Fruit fly (Drosophila melanogaster): Measurements from ENCODE around the gene bwa.

Gene bwa

DNA sequence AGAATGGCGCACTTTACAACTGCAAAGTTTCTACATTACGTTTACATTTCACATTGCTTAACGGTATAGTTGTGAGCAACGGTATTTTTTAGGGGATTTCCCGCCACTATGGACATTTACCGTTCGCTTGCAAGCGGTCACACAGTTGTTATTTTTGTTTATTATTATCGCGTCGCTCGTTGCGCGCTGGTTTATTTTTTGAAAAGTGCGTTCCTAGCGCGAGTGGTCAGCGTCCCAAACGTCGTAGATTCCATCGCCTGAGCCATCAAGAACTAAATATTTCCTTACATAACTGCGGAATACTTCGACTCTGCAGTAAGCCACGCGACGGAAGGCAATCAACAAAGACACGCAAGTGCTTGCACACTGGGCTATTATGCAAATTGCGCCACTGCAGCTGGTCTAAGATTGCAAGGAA, at the start of gene bwa:
Gene bwa, plus strand, starts transcription at position 159 of the 418 bp plus-strand sequence.
- TF ChIP-seq Myc (optimal IDR thresholded peaks at IDR 0.05) (no peak), psq (optimal IDR thresholded peaks at IDR 0.05) (no peak), Sin3A (optimal IDR thresholded peaks at IDR 0.05) (no peak), h (optimal IDR thresholded peaks at IDR 0.05) (no peak), insv (optimal IDR thresholded peaks at IDR 0.05) (no peak), ttk (optimal IDR thresholded peaks at IDR 0.05) (no peak)

DNA sequence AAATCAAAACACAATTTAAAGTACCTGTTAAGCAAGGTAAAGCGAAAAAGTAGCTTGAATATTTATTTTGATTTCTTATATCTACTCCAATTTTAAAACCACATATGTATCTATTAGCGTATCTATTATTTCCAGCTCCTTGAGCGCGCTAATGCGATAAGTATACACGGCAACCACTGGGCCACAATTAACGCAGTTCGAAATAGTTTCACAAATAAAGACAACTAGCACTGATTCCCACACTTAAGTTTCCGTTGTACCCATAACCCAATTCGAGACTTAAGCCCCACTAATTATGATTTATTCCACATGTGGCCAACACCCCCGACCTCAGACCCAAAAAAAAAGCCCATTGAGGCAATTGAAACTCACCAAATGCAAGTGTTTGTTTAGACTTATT, 49.7 kb upstream of the bwa start:
- no peak for TF ChIP-seq h (optimal IDR thresholded peaks at IDR 0.05)
- TF ChIP-seq psq (optimal IDR thresholded peaks at IDR 0.05), result no peak
- no peak for TF ChIP-seq Myc (optimal IDR thresholded peaks at IDR 0.05)
- TF ChIP-seq ttk (optimal IDR thresholded peaks at IDR 0.05), result no peak
- no peak for TF ChIP-seq insv (optimal IDR thresholded peaks at IDR 0.05)
- no peak for TF ChIP-seq Sin3A (optimal IDR thresholded peaks at IDR 0.05)

DNA sequence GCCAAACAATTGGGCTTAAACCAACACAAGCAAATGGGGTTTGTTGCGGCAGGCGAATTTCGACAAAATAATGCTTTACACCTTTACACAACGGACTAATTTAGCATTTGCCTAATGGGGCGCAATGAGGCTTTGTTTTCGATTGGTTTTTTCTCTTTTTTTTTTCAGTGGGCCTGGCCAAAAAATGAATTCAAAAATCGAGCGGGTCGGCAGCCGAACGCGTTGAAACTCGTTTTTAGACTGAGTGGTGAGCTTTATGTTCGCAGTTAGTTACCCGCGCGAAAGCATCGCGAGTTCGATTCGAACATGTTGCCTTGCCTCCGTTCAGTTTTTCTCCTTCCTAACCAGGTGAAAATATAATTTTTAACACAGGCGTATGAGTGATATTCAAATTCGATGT, 49.1 kb upstream of the bwa start, which contains the start of gene CG43861:
Gene CG43861, minus strand, starts transcription at position 228 of the 400 bp plus-strand sequence.
- TF ChIP-seq psq (optimal IDR thresholded peaks at IDR 0.05), result no peak
- TF ChIP-seq Myc (optimal IDR thresholded peaks at IDR 0.05), result no peak
- TF ChIP-seq Sin3A (optimal IDR thresholded peaks at IDR 0.05), result no peak
- TF ChIP-seq h (optimal IDR thresholded peaks at IDR 0.05), result no peak
- TF ChIP-seq insv (optimal IDR thresholded peaks at IDR 0.05), result no peak

DNA sequence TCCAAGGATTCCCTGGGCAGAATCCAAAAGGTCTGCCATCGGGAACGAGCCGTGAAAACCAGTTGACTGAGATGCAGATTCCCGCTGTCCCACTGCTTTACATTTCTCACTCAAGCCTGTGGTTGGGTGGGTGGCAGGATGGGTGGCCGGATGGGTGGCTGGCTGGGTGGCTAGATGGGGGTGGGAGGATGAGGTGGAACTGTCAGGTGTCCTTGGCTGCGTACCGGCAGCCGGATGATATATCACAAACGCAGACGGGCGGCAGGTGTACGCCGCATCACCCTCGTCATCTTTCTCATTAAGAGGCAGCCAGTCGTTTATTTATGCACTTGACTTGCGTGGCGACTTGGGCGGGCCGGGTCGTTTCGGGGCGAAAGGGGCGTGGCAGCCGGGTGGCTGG, 46.1 kb upstream of the bwa start:
- TF ChIP-seq Myc (optimal IDR thresholded peaks at IDR 0.05) (no peak), insv (optimal IDR thresholded peaks at IDR 0.05) (no peak), h (optimal IDR thresholded peaks at IDR 0.05) (no peak), Sin3A (optimal IDR thresholded peaks at IDR 0.05) (no peak), ttk (optimal IDR thresholded peaks at IDR 0.05) (no peak), psq (optimal IDR thresholded peaks at IDR 0.05) (no peak)

DNA sequence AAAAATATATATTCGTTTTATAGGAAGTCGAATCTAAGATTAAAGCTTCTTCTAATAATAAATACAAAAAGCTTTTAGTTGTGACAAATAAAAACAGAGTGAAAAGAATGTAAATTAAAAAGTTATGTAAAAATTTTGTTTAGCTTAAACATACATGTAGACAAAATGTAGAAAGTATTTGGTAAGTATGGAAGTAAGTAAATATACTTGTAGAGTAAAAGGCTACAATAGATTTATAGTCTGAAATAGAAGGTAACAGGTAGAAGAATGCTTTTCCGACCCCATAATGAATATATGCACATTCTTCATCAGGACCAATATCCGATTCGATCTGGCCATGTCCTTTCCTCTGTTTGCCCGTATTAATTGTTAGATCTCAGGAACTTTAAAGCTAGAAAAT, 41.9 kb upstream of the bwa start:
- TF ChIP-seq psq (optimal IDR thresholded peaks at IDR 0.05), result no peak
- no peak for TF ChIP-seq ttk (optimal IDR thresholded peaks at IDR 0.05)
- TF ChIP-seq h (optimal IDR thresholded peaks at IDR 0.05), result no peak
- no peak for TF ChIP-seq insv (optimal IDR thresholded peaks at IDR 0.05)
- TF ChIP-seq Sin3A (optimal IDR thresholded peaks at IDR 0.05), result no peak

DNA sequence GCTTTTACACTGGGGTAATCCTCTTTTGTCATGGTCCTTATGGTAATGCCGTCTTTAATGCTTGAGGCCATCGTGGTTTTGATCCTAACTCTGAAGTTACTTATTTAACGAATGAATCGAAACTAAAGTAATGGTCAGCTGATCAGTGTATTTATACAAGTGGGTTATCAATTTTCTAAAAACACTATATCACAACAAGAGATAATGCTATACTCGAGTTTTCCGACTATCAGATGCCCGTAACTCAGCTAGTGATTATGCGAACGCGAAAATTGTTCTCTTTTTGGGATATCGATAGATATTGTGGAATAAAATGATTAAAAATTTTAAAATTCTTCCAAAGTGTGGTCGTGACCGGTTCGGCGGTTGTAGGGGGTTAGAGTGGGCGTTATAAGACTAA, 40.5 kb upstream of the bwa start, which contains the start of gene AANATL3:
Gene AANATL3, minus strand, starts transcription at position 101 of the 400 bp plus-strand sequence.
- no peak for TF ChIP-seq insv (optimal IDR thresholded peaks at IDR 0.05)
- TF ChIP-seq ttk (optimal IDR thresholded peaks at IDR 0.05), result no peak
- no peak for TF ChIP-seq psq (optimal IDR thresholded peaks at IDR 0.05)
- no peak for TF ChIP-seq Sin3A (optimal IDR thresholded peaks at IDR 0.05)
- no peak for TF ChIP-seq Myc (optimal IDR thresholded peaks at IDR 0.05)
- TF ChIP-seq h (optimal IDR thresholded peaks at IDR 0.05), result no peak

DNA sequence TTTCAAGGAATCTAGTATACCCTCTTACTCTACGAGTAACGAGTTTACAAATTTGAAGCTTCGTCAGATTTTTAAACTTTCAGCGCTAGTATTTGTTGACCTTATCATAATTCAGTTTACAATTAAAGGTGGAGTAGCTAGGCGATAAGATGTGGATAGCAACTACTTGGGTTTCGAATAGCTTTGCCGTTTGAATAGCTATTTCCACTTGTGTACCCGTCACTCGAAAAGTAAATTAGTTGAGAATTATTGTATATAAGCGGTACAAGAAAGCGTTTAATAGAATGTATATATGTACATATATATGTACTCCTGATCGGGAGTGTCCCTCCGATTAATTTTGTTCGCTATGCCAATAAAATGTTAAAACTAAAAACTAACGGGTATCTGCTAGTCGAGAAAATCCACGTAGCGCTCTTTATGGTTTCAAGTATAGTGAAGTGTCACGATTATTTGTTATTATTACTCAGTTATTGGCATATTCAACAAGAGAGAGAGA, 39.8 kb upstream of the bwa start:
- TF ChIP-seq psq (optimal IDR thresholded peaks at IDR 0.05) (no peak), Sin3A (optimal IDR thresholded peaks at IDR 0.05) (no peak), h (optimal IDR thresholded peaks at IDR 0.05) (no peak), insv (optimal IDR thresholded peaks at IDR 0.05) (no peak), Myc (optimal IDR thresholded peaks at IDR 0.05) (no peak), ttk (optimal IDR thresholded peaks at IDR 0.05) (no peak)

DNA sequence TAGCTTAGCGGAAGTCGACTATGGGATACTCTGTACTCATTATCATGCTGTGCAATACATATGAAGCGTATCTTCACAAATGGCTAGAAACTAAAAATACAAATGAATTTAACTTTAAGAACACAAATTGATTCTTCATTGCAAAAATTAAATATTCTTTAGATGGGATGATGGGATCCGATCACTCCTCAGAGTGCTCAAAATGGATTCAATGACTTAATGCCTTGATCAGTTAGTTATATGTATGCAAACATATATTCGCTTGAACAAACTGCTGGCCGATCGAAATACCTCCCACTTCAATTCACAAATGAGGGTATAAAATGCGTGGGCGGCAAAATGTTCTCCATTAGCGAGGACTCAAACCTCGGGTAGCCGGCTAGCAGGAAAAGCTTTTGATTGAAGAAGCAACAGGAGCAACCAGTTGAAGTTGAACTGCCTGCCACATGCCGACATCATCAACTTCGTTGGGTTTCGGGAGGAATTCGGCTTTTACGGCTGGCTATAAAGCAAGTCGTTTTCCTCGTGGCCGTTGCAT, 38.7 kb upstream of the bwa start, which contains the start of gene sNPF:
Gene sNPF, plus strand, starts transcription at position 534 of the 538 bp plus-strand sequence.
- TF ChIP-seq ttk (optimal IDR thresholded peaks at IDR 0.05), result no peak
- TF ChIP-seq psq (optimal IDR thresholded peaks at IDR 0.05), result no peak
- TF ChIP-seq h (optimal IDR thresholded peaks at IDR 0.05), result no peak
- no peak for TF ChIP-seq Myc (optimal IDR thresholded peaks at IDR 0.05)
- no peak for TF ChIP-seq insv (optimal IDR thresholded peaks at IDR 0.05)
- TF ChIP-seq Sin3A (optimal IDR thresholded peaks at IDR 0.05), result no peak

DNA sequence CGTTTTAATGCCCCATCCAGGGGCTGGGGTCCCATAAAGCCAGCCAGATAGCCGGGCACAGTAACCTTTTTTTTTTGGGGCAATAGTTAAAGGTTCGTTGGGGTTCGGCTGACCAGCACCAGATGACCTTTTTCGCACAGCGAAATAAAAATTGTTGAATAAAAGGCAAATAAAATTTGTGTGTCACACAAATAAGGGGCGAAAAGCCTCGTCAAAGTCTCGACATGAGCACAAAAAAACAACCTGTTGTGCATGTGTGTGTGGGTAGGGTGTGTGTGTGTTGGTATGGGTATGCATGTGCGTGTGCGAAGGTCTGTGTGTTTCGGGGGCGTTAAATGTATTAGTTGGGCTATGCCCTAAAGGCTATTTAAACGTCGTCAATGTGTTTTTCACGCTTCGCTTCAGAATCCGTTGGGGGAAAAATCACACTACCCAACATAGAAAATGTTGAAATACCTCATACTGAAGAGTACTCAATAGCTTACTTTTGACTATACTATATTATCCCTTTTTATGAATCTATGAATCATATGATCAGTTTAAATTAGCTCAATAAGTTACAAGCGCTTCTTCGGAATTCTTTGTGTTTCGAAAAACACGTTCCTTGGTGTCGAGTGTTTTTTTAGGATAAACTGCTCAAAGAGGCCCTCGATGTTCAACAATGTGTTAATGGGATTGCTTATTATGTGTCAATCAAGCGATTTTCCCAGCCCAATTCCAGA, 14.9 kb upstream of the bwa start:
- TF ChIP-seq Myc (optimal IDR thresholded peaks at IDR 0.05) (no peak), insv (optimal IDR thresholded peaks at IDR 0.05) (no peak), h (optimal IDR thresholded peaks at IDR 0.05) (no peak), psq (optimal IDR thresholded peaks at IDR 0.05) (no peak), ttk (optimal IDR thresholded peaks at IDR 0.05) (no peak), Sin3A (optimal IDR thresholded peaks at IDR 0.05) (no peak)

DNA sequence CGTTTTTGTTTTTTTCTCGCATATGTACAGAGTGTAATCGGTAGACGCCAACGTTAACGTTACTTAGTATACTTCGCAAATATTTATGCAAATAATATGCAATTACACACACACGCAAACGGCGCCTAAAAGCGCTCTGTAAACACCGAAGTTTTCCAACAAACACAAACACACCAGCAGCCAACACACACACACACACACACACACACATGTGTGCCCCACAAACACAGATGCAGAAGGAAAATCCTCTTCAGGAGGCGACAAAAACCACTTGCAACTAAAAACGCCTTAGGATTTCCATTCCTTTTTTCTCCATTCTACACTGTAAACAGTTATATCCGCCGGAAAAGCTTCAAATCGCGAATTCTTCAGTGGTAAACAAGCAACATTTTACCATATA, 8.8 kb upstream of the bwa start:
- no peak for TF ChIP-seq psq (optimal IDR thresholded peaks at IDR 0.05)
- TF ChIP-seq ttk (optimal IDR thresholded peaks at IDR 0.05), result no peak
- TF ChIP-seq h (optimal IDR thresholded peaks at IDR 0.05), result no peak
- no peak for TF ChIP-seq Myc (optimal IDR thresholded peaks at IDR 0.05)
- TF ChIP-seq Sin3A (optimal IDR thresholded peaks at IDR 0.05), result no peak
- TF ChIP-seq insv (optimal IDR thresholded peaks at IDR 0.05), result no peak

DNA sequence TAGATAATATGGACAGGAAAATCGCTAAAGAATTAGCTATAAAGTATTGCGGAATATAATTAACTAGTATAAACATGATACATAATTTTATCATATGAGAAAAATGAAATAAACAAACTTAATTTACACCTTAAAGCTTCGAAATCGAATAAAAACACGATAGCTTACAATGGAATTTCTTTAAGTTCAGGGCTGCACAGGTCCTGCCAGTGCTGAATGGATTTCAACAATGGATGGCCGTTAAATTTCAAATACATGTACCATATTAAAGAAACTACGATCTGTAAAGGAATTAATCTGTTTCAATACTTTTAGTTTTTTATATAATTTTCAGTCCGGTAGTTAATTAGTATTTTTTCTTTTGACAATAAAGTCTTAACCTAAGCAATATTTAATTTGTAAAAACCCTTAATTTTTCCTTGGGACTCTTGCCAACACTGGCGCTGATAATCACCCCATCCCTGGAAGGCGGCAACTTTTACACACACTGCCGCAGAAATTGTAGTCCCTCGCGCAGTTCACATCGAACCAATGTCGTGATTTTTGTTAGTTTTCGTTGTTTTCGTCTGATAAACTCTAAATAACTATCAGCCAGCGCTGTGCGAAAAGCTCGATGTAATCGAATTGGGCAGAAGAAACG, 5.1 kb upstream of the bwa start, which contains the start of the genes barr and lok:
Gene barr, minus strand, starts transcription at position 353 of the 640 bp plus-strand sequence.
Gene lok, plus strand, starts transcription at position 405 of the 640 bp plus-strand sequence.
- TF ChIP-seq h (optimal IDR thresholded peaks at IDR 0.05), result no peak
- TF ChIP-seq psq (optimal IDR thresholded peaks at IDR 0.05), result no peak
- no peak for TF ChIP-seq Myc (optimal IDR thresholded peaks at IDR 0.05)
- no peak for TF ChIP-seq insv (optimal IDR thresholded peaks at IDR 0.05)
- no peak for TF ChIP-seq ttk (optimal IDR thresholded peaks at IDR 0.05)
- TF ChIP-seq Sin3A (optimal IDR thresholded peaks at IDR 0.05), result no peak

DNA sequence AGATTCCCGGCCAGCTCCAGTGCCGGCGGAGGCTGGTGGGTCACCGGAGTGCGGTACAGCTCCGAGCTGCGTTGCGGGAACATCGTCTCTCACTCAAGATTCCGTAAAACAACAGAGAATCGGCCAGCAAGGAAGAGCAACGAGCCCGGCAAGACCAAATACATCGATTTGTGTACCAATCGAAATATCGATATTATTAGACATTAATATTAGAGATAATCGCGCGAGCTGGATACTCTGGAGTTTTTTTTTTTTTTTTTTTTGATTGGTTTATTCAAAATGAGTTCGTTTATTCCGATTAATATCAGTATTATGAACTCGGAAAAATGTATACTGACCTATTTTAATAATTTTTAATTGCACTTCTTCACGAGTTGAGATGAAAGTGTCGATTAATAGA, 675 bp upstream of the bwa start, which contains the start of gene vls:
Gene vls, minus strand, starts transcription at position 164 of the 400 bp plus-strand sequence.
- no peak for TF ChIP-seq ttk (optimal IDR thresholded peaks at IDR 0.05)
- TF ChIP-seq psq (optimal IDR thresholded peaks at IDR 0.05), result no peak
- no peak for TF ChIP-seq Sin3A (optimal IDR thresholded peaks at IDR 0.05)
- TF ChIP-seq Myc (optimal IDR thresholded peaks at IDR 0.05), result no peak
- TF ChIP-seq insv (optimal IDR thresholded peaks at IDR 0.05), result no peak
- TF ChIP-seq h (optimal IDR thresholded peaks at IDR 0.05), result no peak
